Worm (Caenorhabditis elegans): ENCODE data around the gene srh-200.

ce11 chrV:7643416-7643815, 10.1 kb downstream of the srh-200 start, which contains the start of gene F07C4.11:
- no peak for TF ChIP-seq R02D3.7 (tag; optimal IDR thresholded peaks at IDR 0.05)
- no peak for TF ChIP-seq elt-3 (tag; optimal IDR thresholded peaks at IDR 0.05)
- TF ChIP-seq ZK546.5 (tag; optimal IDR thresholded peaks at IDR 0.05): no peak
- no peak for TF ChIP-seq ztf-4 (tag; optimal IDR thresholded peaks at IDR 0.05)
- no peak for TF ChIP-seq fkh-10 (GFP tag; optimal IDR thresholded peaks at IDR 0.05)
- TF ChIP-seq pha-4 (tag; optimal IDR thresholded peaks at IDR 0.05): no peak
- no peak for TF ChIP-seq nhr-25 (tag; optimal IDR thresholded peaks at IDR 0.05)
- TF ChIP-seq mdl-1 (tag; optimal IDR thresholded peaks at IDR 0.05): no peak
- TF ChIP-seq ztf-11 (tag; optimal IDR thresholded peaks at IDR 0.05): no peak
- no peak for TF ChIP-seq lin-15B (tag; optimal IDR thresholded peaks at IDR 0.05)
- TF ChIP-seq snpc-4 (tag; optimal IDR thresholded peaks at IDR 0.05): no peak
- no peak for TF ChIP-seq elt-2 (tag; optimal IDR thresholded peaks at IDR 0.05)
- no peak for TF ChIP-seq sea-2 (GFP tag; optimal IDR thresholded peaks at IDR 0.05)
